Fruit fly (Drosophila melanogaster): ENCODE measurements around the gene Gr8a.

Gene Gr8a

dm6 chrX:9187429-9187828 is 39.5 kb upstream of the Gr8a start (continued):
- TF ChIP-seq vnd (GFP tag; IDR thresholded peaks at IDR 0.05; ENCODE audit: partially characterized antibody): no peak
- TF ChIP-seq CG4328 (GFP tag; optimal IDR thresholded peaks at IDR 0.05): no peak
- TF ChIP-seq slou (GFP tag; optimal IDR thresholded peaks at IDR 0.05): no peak
- no peak for TF ChIP-seq Scr (GFP tag; IDR thresholded peaks at IDR 0.05; ENCODE audit: partially characterized antibody)
- no peak for TF ChIP-seq CG1832 (GFP tag; optimal IDR thresholded peaks at IDR 0.05)
- no peak for TF ChIP-seq CG31224 (GFP tag; IDR thresholded peaks at IDR 0.05)
- TF ChIP-seq B-H2 (GFP tag; optimal IDR thresholded peaks at IDR 0.05): no peak
- no peak for TF ChIP-seq zen2 (GFP tag; IDR thresholded peaks at IDR 0.05; ENCODE audit: partially characterized antibody)
- TF ChIP-seq CG4854 (GFP tag; optimal IDR thresholded peaks at IDR 0.05): no peak
- TF ChIP-seq wor (GFP tag; IDR thresholded peaks at IDR 0.05): no peak
- TF ChIP-seq shn (GFP tag; optimal IDR thresholded peaks at IDR 0.05): no peak
- no peak for TF ChIP-seq fd64A (GFP tag; optimal IDR thresholded peaks at IDR 0.05)
- no peak for TF ChIP-seq Ssrp (tag; optimal IDR thresholded peaks at IDR 0.05)
- TF ChIP-seq CG6765 (GFP tag; optimal IDR thresholded peaks at IDR 0.05): no peak
- TF ChIP-seq pho (GFP tag; optimal IDR thresholded peaks at IDR 0.05): no peak
- no peak for TF ChIP-seq CG2712 (tag; optimal IDR thresholded peaks at IDR 0.05)
- TF ChIP-seq ato (GFP tag; IDR thresholded peaks at IDR 0.05; ENCODE audit: partially characterized antibody): 0 out of 2 replicates have a peak, but pooled peaks have one; percentile 35
- TF ChIP-seq Adf1 (GFP tag; IDR thresholded peaks at IDR 0.05): no peak
- TF ChIP-seq CG1792 (GFP tag; optimal IDR thresholded peaks at IDR 0.05): no peak
- no peak for TF ChIP-seq slbo (GFP tag; IDR thresholded peaks at IDR 0.05)
- TF ChIP-seq CG16813 (GFP tag; IDR thresholded peaks at IDR 0.05; ENCODE audit: partially characterized antibody): peak; percentile 47; the same call in 1 of the 3 replicates
- TF ChIP-seq Blimp-1 (GFP tag; optimal IDR thresholded peaks at IDR 0.05): no peak
- no peak for TF ChIP-seq ab (GFP tag; optimal IDR thresholded peaks at IDR 0.05)
- no peak for TF ChIP-seq wdn (GFP tag; IDR thresholded peaks at IDR 0.05)
- TF ChIP-seq CG8478 (optimal IDR thresholded peaks at IDR 0.05): no peak
- TF ChIP-seq CG8290 (GFP tag; optimal IDR thresholded peaks at IDR 0.05): no peak
- TF ChIP-seq CG8290 (tag; optimal IDR thresholded peaks at IDR 0.05): no peak
- no peak for TF ChIP-seq Lhr (GFP tag; optimal IDR thresholded peaks at IDR 0.05)
- TF ChIP-seq CG11247 (GFP tag; IDR thresholded peaks at IDR 0.05): no peak
- TF ChIP-seq lbe (GFP tag; optimal IDR thresholded peaks at IDR 0.05): no peak
- no peak for TF ChIP-seq CG12155 (GFP tag; optimal IDR thresholded peaks at IDR 0.05)
- no peak for TF ChIP-seq CG8924 (tag; optimal IDR thresholded peaks at IDR 0.05)
- no peak for TF ChIP-seq CG3995 (GFP tag; optimal IDR thresholded peaks at IDR 0.05)
- no peak for TF ChIP-seq CG14014 (GFP tag; IDR thresholded peaks at IDR 0.05)
- no peak for TF ChIP-seq pros (GFP tag; optimal IDR thresholded peaks at IDR 0.05)
- no peak for TF ChIP-seq lilli (GFP tag; optimal IDR thresholded peaks at IDR 0.05)
- no peak for TF ChIP-seq fd102C (GFP tag; optimal IDR thresholded peaks at IDR 0.05)
- TF ChIP-seq tna (GFP tag; IDR thresholded peaks at IDR 0.05; ENCODE audit: partially characterized antibody): no peak
- no peak for TF ChIP-seq CG12104 (GFP tag; optimal IDR thresholded peaks at IDR 0.05)
- no peak for TF ChIP-seq CG30403 (GFP tag; optimal IDR thresholded peaks at IDR 0.05)
- no peak for TF ChIP-seq CG2129 (GFP tag; IDR thresholded peaks at IDR 0.05; ENCODE audit: partially characterized antibody)
- TF ChIP-seq CG1602 (GFP tag; optimal IDR thresholded peaks at IDR 0.05): no peak
- no peak for TF ChIP-seq fu2 (GFP tag; optimal IDR thresholded peaks at IDR 0.05)
- TF ChIP-seq Atf6 (GFP tag; IDR thresholded peaks at IDR 0.05): no peak
- no peak for TF ChIP-seq Nf-YB (GFP tag; optimal IDR thresholded peaks at IDR 0.05)
- no peak for TF ChIP-seq CG1647 (GFP tag; optimal IDR thresholded peaks at IDR 0.05)
- TF ChIP-seq CG11695 (GFP tag; IDR thresholded peaks at IDR 0.05): no peak
- no peak for TF ChIP-seq crp (GFP tag; optimal IDR thresholded peaks at IDR 0.05)
- no peak for TF ChIP-seq C15 (GFP tag; IDR thresholded peaks at IDR 0.05)
- no peak for TF ChIP-seq CG7786 (GFP tag; optimal IDR thresholded peaks at IDR 0.05)
- TF ChIP-seq Mrtf (GFP tag; IDR thresholded peaks at IDR 0.05): no peak
- no peak for TF ChIP-seq CG33213 (GFP tag; optimal IDR thresholded peaks at IDR 0.05)

Data from whole organism, embryonic.